Worm (Caenorhabditis elegans): ENCODE results near the gene srd-39.

DNA sequence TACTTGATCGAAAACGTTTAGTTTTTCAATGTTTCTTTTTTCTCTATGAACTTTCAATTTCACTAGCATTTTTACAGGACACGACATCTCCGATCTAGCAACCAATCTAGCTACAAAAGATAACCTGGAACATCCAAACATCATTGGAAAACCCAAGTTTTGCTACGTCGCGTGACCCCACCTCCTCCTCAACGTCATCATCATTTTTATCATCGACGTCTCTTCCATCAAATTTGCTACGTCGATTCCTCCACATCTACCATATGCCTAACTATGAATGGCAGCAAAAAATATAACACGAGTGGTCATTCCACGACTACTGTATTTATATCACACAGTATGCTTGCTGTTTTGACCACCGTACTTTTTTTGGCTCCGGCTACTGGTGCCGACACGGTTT, 22.5 kb upstream of the srd-39 start, which contains the start of gene F46G10.2:
- TF ChIP-seq med-1 (GFP tag; optimal IDR thresholded peaks at IDR 0.05; ENCODE audit: insufficient read depth) (no peak), ztf-29 (GFP tag; IDR thresholded peaks at IDR 0.05) (no peak), tab-1 (GFP tag; IDR thresholded peaks at IDR 0.05) (no peak), T22C8.4 (GFP tag; IDR thresholded peaks at IDR 0.05) (no peak), flt-1 (GFP tag; IDR thresholded peaks at IDR 0.05) (no peak)
